Fruit fly (Drosophila melanogaster) whole organism: ENCODE data around the gene CG14315.

Experiments used
- CG8478 ChIP-seq: fragments of >200 bp; optimal IDR thresholded peaks from 2 replicates; lab custom pipeline; 2018; ENCODE audit warnings: inconsistent platforms
- Dll ChIP-seq: fragments of >200 bp; optimal IDR thresholded peaks from 2 replicates; lab custom pipeline; 2017
- EcR ChIP-seq, 2 experiments: fragments of >200 bp; optimal IDR thresholded peaks; 2 replicates each; lab custom pipeline; 2017; ENCODE audit warnings: missing biosample characterization in 2 of 2, missing genetic modification characterization in 2 of 2, missing genetic modification reagents in 2 of 2
- pan ChIP-seq: fragments of >200 bp; optimal IDR thresholded peaks from 2 replicates; lab custom pipeline; 2017
- psq ChIP-seq: fragments of >200 bp; optimal IDR thresholded peaks from 2 replicates; lab custom pipeline; 2017
- usp ChIP-seq: fragments of >200 bp; optimal IDR thresholded peaks from 2 replicates; lab custom pipeline; 2017; ENCODE audit warnings: missing biosample characterization, missing genetic modification characterization, mixed read lengths

- TF ChIP-seq usp (GFP tag; lab: Kevin White, UChicago) (no peak), Dll (lab: Kevin White, UChicago) (no peak), EcR (GFP tag; optimal IDR thresholded peaks at IDR 0.05; lab: Kevin White, UChicago) (no peak), pan (lab: Kevin White, UChicago) (no peak), psq (lab: Kevin White, UChicago) (no peak), CG8478 (lab: Kevin White, UChicago) (no peak)
Measured at dm6 chr3R:18195295-18195694, 36.8 kb downstream of the CG14315 start.
